Fruit fly (Drosophila melanogaster): ENCODE measurements around the gene Atg3.

The Atg3 gene

DNA sequence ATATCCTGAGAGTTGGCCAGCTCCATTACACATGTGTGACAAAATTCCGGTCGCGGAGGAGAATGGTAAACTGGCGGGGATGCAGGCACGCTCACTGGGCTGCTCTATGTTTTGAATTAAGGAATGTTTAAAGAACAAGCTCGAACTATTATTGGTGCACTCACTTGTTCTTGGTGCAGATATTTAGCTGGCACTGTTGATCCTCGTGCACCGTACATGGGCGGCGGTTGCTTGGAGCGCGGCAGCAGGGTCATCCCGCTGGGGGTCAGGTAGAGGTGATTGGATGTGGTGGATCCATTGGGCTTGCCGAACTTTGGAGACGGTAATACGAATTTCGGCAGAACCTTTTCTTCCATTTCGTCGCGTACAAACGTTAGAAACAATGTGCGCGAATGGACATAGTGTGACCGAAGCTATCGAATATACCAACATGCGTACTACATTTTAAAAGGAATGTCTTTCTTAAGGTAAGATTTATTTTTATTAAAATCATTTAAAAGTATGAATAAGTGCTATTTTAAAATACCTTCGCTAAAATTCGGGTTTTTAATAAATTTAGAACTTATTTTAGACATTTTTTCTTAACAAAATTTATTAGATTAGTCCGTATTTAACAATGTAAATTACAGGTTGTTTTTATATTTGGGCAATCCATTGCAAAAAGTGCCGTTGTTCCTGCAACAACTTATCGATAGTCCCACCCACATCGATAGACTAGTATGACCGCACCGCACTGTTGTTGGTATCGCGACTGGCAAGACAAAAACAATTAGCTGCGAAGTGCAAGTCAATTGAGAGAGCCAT is at the start of gene Atg3, which contains the start of gene Nufip:
TSS of gene Atg3 (plus strand) at position 735 of the 804 bp plus-strand sequence.
TSS of gene Nufip (minus strand) at position 415 of the 804 bp plus-strand sequence.
- TF ChIP-seq noc (tag; optimal IDR thresholded peaks at IDR 0.05), result peak; percentile 19

DNA sequence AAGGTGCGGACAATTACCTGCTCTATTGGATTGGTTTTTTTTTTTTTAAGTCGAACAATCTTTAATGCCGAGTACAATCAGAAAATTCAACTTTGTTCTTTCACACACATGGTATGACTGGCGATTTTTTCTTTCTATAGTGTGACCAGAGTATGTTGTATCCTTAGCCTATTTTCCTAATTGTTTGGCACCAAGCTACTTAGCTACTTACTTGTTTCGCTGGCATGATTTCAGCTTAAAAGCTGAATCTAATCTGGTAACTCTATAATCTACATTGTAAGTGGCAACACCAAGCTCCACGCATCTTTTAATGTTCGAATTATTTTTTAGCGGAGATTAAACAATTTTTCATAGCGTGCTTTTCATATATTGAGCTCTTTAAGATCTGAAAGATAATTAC is 25.3 kb upstream of the Atg3 start, which contains the start of gene CG12477:
TSS of gene CG12477 (minus strand) at position 101 of the 400 bp plus-strand sequence.
- TF ChIP-seq noc (tag; optimal IDR thresholded peaks at IDR 0.05), result no peak

dm6 chr3L:18742935-18743466 is 5.5 kb upstream of the Atg3 start:
- no peak for TF ChIP-seq noc (tag; optimal IDR thresholded peaks at IDR 0.05)

dm6 chr3L:18743679-18744078 is 4.8 kb upstream of the Atg3 start:
- TF ChIP-seq noc (tag; optimal IDR thresholded peaks at IDR 0.05), result no peak

DNA sequence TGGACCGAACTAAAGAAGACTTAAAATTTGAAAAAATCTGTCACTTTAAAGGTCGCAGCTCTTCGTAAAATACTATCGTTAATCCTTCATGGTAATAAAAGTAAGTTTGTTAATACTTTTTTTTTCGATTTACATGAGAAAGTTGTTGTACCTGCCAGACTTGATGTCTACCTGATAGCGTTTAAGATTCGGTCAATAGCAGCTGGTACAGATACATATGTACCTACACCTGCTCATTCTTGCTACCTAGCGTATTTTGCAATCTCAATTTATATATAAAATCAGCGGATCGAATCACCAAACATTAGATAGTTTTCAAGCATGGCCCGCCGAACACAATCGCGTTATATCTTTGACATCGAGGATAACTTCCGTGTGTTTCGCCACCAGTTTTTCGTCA is 4.3 kb upstream of the Atg3 start, which contains the start of gene CG6885:
TSS of gene CG6885 (plus strand) at position 301 of the 400 bp plus-strand sequence.
- TF ChIP-seq noc (tag; optimal IDR thresholded peaks at IDR 0.05), result no peak

dm6 chr3L:18745647-18746046 is 2.8 kb upstream of the Atg3 start, which contains the start of gene MED11:
MED11 (plus strand) TSS chr3L:18745856.
- TF ChIP-seq noc (tag; optimal IDR thresholded peaks at IDR 0.05), result no peak

DNA sequence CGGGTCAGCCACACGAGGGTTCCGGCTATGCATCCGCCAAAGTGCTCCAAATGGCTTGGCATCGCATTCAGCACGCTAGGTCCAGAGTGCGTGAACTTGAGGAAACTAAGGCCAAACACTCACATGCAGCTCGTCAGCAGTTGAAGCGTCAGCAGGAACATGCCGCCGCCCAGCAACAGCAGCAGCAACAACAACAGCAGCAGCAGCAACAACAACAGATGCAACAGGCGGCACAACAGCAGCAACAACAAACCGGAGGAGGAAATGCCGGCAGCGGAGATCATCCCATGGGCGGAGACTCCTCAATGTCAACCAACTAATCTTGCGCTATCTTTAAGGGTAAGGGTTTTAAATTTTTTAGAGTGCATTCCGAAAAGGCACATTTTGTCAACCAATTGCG is 2.3 kb upstream of the Atg3 start:
- no peak for TF ChIP-seq noc (tag; optimal IDR thresholded peaks at IDR 0.05)

DNA sequence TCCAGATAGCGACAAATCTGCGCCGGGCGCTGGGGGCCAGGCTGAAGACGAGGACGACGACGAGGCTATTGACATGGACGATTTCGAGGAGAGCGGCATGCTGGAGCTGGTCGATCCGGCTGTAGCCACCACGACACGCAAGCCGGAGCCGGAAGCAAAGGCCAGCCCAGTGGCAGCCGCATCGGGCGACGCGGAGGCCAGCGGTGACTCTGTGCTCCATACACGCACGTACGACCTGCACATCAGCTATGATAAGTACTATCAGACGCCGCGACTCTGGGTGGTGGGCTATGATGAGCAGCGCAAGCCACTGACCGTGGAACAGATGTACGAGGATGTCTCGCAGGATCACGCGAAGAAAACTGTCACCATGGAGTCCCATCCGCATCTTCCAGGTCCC is 1.3 kb downstream of the Atg3 start:
- no peak for TF ChIP-seq noc (tag; optimal IDR thresholded peaks at IDR 0.05)

DNA sequence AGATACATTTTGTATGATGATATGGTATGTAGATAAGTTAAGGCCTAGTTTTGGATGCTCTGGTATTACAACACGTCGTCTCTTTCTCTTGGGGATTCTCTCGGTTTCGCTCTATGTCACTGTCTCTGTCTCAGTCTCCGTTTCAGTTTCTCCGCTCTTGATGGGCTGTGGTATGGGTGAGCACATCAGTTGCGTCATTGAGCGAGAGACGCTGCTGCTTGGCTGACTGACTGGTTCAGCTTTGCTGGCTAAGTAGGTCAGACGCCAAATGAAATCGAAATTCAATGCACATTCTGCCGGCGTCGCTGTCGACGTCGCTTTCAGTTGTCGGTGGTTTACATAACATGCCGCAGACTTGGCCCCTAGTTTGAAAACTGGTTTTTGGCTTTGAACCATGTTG is 5.3 kb downstream of the Atg3 start:
- TF ChIP-seq noc (tag; optimal IDR thresholded peaks at IDR 0.05), result no peak

- TF ChIP-seq noc (tag; optimal IDR thresholded peaks at IDR 0.05), result no peak
Measured at dm6 chr3L:18756293-18756887, 7.9 kb downstream of the Atg3 start.

DNA sequence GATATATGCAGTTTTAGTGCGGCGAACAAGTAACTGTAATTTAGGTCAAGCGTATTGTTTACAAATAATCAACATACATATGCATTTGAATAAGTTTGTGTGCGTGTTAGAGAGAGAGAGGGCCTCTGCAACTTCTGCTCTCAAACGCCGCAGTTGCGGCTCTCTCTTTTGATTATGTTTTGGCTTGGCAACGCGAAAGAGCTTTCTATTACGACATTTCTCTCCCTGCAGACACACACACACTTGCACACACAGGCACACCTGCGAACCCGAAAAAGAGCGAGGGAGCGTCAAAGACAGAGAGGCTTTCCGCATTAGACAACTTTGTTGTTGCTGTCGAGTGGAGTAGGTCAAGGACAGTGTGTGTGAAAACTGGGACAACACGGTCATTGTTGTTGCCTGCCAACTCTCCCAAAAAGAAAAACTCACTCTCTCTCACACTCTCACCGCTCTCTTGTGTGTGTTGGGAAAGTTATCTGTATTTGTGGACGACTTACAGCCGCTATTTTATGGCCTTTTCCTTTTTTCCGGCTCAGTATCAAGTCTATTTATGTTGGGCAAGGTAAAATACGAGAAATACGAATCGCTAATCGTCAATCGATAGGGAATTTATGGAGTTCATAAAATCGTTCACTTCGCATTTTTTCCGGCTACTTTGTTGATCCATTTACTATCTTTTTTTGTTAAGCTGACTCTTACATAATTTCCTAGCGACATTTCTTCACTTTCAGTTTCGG is 8.8 kb downstream of the Atg3 start:
- TF ChIP-seq noc (tag; optimal IDR thresholded peaks at IDR 0.05), result no peak

DNA sequence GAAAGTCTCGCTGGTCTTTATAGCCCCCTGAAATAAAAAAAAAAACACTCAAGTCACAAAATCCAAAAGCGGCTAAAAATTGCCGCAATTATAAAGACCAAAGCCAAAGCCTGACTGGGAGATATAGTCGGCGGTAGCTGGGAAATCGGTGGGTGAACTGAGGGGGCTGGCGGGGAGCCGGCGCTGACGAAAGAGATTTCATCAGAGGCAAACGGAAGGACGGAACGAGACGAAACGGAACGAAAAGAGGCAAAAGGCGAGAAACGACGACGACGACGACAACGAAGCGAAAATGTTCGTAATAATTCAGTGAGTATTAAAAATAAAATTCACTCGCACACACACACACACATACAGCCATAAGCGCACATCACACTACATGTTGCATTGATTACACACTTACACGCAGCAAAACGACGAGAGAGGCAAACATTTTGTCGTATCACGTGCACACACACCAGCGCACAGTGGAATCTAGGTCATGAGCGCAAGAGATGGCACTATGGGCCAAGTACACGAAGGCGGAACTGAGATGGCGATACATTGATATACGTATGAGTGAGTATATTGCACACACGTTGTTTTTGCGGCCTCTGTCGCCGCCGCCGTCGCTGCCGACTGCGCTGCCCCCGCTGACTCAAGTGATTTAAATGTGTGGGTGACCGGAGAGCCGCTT is 10.5 kb downstream of the Atg3 start:
- peak; percentile 18 for TF ChIP-seq noc (tag; optimal IDR thresholded peaks at IDR 0.05)

DNA sequence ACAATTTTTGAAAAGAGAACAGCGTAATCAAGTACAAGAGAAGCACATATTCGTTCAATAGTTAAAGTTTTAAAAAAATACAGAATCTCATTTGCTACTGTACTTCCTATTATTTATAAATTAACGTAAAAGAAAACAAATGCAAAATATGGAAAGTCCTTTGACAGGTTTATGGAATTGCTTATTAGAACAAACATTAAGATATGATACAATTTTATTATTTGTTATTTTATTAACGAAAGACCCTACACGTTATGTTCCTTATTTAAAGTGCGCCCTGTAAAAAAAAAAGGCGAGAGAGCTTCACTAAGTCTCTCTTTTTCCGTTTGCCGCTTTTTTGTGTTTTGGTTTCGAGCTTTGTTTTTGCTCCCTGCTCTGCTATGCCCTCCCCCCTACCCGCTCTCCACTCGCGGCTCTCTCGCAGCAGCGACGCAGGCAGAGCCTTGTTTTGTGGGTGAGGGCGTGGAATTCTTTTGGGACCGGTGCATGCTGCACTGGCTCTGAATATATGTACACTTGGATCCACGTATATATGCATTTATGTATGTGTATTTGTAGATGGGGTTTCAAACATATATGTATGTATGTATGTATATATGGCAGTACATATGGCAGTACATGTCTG is 12.0 kb downstream of the Atg3 start:
- TF ChIP-seq noc (tag; optimal IDR thresholded peaks at IDR 0.05), result no peak

DNA sequence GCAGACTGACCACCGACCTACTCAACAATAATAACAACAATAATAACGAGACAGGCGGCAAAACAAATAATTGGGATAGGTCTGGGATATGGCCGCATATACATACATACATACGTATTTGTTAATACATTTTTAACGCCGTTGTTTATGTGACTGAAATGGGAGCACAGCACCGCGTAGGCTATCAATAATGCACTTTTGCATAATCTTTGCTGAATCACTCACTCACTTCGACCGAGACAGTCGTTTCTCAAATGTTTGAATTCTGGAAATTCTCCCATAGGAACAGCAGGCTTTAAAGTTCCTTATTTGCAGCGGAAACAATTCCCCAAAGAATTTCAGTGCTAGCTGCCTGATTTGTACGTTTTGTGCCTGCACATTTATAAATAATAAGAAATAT is 13.2 kb downstream of the Atg3 start:
- no peak for TF ChIP-seq noc (tag; optimal IDR thresholded peaks at IDR 0.05)
